Worm (Caenorhabditis elegans) whole organism, mixed stage, embryonic: ENCODE measurements around the gene Y75B12B.1.

Experiments used
- ces-1 ChIP-seq: fragments of 150-350 bp; optimal IDR thresholded peaks from 2 replicates; lab custom pipeline; 2014; ENCODE audit warnings: missing biosample characterization, missing genetic modification reagents, missing genetic modification characterization
- lin-13 ChIP-seq: fragments of 150-350 bp; optimal IDR thresholded peaks from 2 replicates; lab custom pipeline; 2014; ENCODE audit warnings: missing biosample characterization, missing genetic modification characterization
- unc-62 ChIP-seq: fragments of 150-350 bp; optimal IDR thresholded peaks from 2 replicates; lab custom pipeline; 2014; ENCODE audit warnings: missing biosample characterization, missing genetic modification reagents, missing genetic modification characterization
- ztf-11 ChIP-seq: fragments of 150-350 bp; optimal IDR thresholded peaks from 2 replicates; lab custom pipeline; 2014; ENCODE audit warnings: missing biosample characterization, missing genetic modification characterization

DNA sequence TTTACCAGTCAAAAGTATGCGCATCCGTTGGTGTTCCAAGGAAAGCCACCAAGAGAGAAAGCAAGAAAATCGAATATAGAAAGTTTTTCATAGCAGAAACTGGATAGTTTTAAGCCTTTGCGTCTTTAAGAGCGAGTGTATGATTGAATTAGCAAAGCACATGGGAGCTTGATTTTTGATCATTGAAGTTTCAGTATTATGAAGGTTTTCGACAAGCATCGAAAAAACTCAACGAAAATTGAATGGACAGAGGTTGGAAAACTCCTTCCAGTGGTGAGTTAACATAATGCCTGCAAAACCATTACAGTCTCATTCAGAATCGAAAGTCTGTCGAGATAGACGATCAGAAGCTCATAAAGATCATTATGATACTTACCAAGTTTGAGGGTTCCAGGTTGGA is 9.4 kb downstream of the Y75B12B.1 start, which contains the start of gene Y75B12B.13:
- TF ChIP-seq lin-13 (tag; lab: Kevin White, UChicago) = no peak
- TF ChIP-seq ces-1 (GFP tag; lab: Kevin White, UChicago) = no peak
- TF ChIP-seq unc-62 (GFP tag; lab: Kevin White, UChicago) = no peak
- TF ChIP-seq ztf-11 (tag; lab: Kevin White, UChicago) = no peak
